Comparison of ENCODE assay signal across 4 fruit fly cellular contexts in the genomic region with DNA sequence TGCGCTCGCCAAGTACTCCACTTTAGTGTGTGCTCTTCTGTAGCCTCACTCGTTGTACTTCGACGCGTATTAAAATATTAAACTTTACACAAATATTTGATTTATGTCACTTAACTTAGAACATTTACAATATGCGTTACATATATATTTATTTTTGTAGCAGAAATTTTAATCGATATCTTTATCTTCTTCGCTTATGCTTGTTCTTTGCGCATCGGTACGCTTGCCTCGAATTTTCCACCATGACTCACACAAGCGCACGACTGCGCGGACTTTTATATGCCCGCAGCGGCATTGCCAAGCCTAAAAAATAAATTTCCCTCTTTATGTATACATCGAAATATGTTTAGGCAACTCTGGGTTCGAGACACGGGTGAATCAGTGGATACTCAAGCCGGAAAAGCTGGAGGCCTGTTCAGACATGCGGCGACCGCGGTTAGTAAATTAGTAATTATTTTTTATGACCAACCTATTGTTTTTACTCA.
TF ChIP-seq lines count a peak whose summit lies in the region.

Gene aqz (minus strand): TSS at position 255 of the 485 bp plus-strand sequence.

TF ChIP-seq in whole organism, adult, 20 proteins besides CTCF, POLR2A, EP300 and RAD21 (continued from another document):
- TF ChIP-seq Clk (GFP tag; optimal IDR thresholded peaks at IDR 0.05; lab: Kevin White, UChicago) (peak; percentile 49), cic (GFP tag; optimal IDR thresholded peaks at IDR 0.05; lab: Kevin White, UChicago) (peak; percentile 73), CG11617 (GFP tag; optimal IDR thresholded peaks at IDR 0.05; lab: Kevin White, UChicago) (peak; percentile 39), tj (GFP tag; optimal IDR thresholded peaks at IDR 0.05; lab: Kevin White, UChicago) (peak; percentile 37)

TF ChIP-seq in whole organism, embryonic, 481 proteins besides CTCF, POLR2A, EP300 and RAD21 (continued from another document and continues in another):
- peak; percentile 70 for TF ChIP-seq CG12391 (tag; optimal IDR thresholded peaks at IDR 0.05; lab: Kevin White, UChicago)
- peak; percentile 7; the same call in 1 of the 2 replicates for TF ChIP-seq CG10321 (GFP tag; IDR thresholded peaks at IDR 0.05; lab: Robert Waterston, UW)
- peak in 1 of 2 experiments; percentile 51 for TF ChIP-seq crp (GFP tag; optimal IDR thresholded peaks at IDR 0.05; lab: Kevin White, UChicago)
- no peak for TF ChIP-seq CG31224 (GFP tag; IDR thresholded peaks at IDR 0.05; lab: Robert Waterston, UW)
- TF ChIP-seq Chrac-16 (GFP tag; optimal IDR thresholded peaks at IDR 0.05; lab: Kevin White, UChicago), result peak; percentile 32
- TF ChIP-seq kni (GFP tag; optimal IDR thresholded peaks at IDR 0.05; lab: Kevin White, UChicago), result peak; percentile 70
- peak; percentile 33 for TF ChIP-seq Meics (GFP tag; optimal IDR thresholded peaks at IDR 0.05; lab: Kevin White, UChicago)
- peak; percentile 46 for TF ChIP-seq da (GFP tag; optimal IDR thresholded peaks at IDR 0.05; lab: Kevin White, UChicago)
- no peak for TF ChIP-seq danr (GFP tag; IDR thresholded peaks at IDR 0.05; lab: Robert Waterston, UW)
- peak; percentile 51 for TF ChIP-seq CG6813 (GFP tag; optimal IDR thresholded peaks at IDR 0.05; lab: Kevin White, UChicago)
- TF ChIP-seq Dip3 (GFP tag; optimal IDR thresholded peaks at IDR 0.05; lab: Kevin White, UChicago), result peak; percentile 57
- TF ChIP-seq CG7987 (GFP tag; optimal IDR thresholded peaks at IDR 0.05; lab: Kevin White, UChicago), result peak; percentile 70
- peak; percentile 73 for TF ChIP-seq row (GFP tag; IDR thresholded peaks at IDR 0.05; lab: Robert Waterston, UW)
- TF ChIP-seq zf30C (GFP tag; optimal IDR thresholded peaks at IDR 0.05; lab: Kevin White, UChicago), result no peak
- TF ChIP-seq chn (GFP tag; optimal IDR thresholded peaks at IDR 0.05; lab: Kevin White, UChicago), result peak; percentile 76
- TF ChIP-seq Ssrp (tag; optimal IDR thresholded peaks at IDR 0.05; lab: Kevin White, UChicago), result no peak
- TF ChIP-seq ind (GFP tag; optimal IDR thresholded peaks at IDR 0.05; lab: Kevin White, UChicago), result peak; percentile 23
- TF ChIP-seq gem (tag; optimal IDR thresholded peaks at IDR 0.05; lab: Kevin White, UChicago), result peak; percentile 38
- TF ChIP-seq Dfd (GFP tag; optimal IDR thresholded peaks at IDR 0.05; lab: Kevin White, UChicago), result no peak
- peak; percentile 67 for TF ChIP-seq oc (tag; optimal IDR thresholded peaks at IDR 0.05; lab: Kevin White, UChicago)
- peak; percentile 52 for TF ChIP-seq sisA (GFP tag; IDR thresholded peaks at IDR 0.05; lab: Robert Waterston, UW)
- TF ChIP-seq gsb-n (tag; optimal IDR thresholded peaks at IDR 0.05; lab: Kevin White, UChicago), result peak; percentile 59
- TF ChIP-seq ase (GFP tag; IDR thresholded peaks at IDR 0.05; lab: Robert Waterston, UW), result no peak
- peak; percentile 33; the same call in 1 of the 2 replicates for TF ChIP-seq CG14441 (GFP tag; IDR thresholded peaks at IDR 0.05; lab: Robert Waterston, UW)
- TF ChIP-seq CG3847 (GFP tag; IDR thresholded peaks at IDR 0.05; lab: Robert Waterston, UW), result peak; percentile 88
- TF ChIP-seq Blimp-1 (GFP tag; optimal IDR thresholded peaks at IDR 0.05; lab: Kevin White, UChicago), result no peak
- peak in 1 of 3 experiments; percentile 90 for TF ChIP-seq Stat92E (GFP tag; optimal IDR thresholded peaks at IDR 0.05; lab: Kevin White, UChicago)
- 0 out of 2 replicates have a peak, but pooled peaks have one; percentile 42 for TF ChIP-seq aop (GFP tag; IDR thresholded peaks at IDR 0.05; lab: Robert Waterston, UW)
- TF ChIP-seq CG8478 (optimal IDR thresholded peaks at IDR 0.05; lab: Kevin White, UChicago), result no peak
- TF ChIP-seq pan (optimal IDR thresholded peaks at IDR 0.05; lab: Kevin White, UChicago), result no peak
- peak in 1 of 2 experiments; percentile 65 for TF ChIP-seq pan (GFP tag; optimal IDR thresholded peaks at IDR 0.05 in 1 of 2, IDR thresholded peaks at IDR 0.05 in 1 of 2)
- peak; percentile 96 for TF ChIP-seq Med (GFP tag; lab: Kevin White, UChicago)
- TF ChIP-seq hkb (optimal IDR thresholded peaks at IDR 0.05; lab: Kevin White, UChicago), result peak; percentile 27
- TF ChIP-seq hkb (GFP tag; IDR thresholded peaks at IDR 0.05; lab: Robert Waterston, UW), result peak; percentile 63
- peak; percentile 25 for TF ChIP-seq trh (GFP tag; optimal IDR thresholded peaks at IDR 0.05; lab: Kevin White, UChicago)
- peak; percentile 62 for TF ChIP-seq CG13287 (GFP tag; IDR thresholded peaks at IDR 0.05; lab: Robert Waterston, UW; ENCODE audit: partially characterized antibody)
- TF ChIP-seq Vsx1 (GFP tag; optimal IDR thresholded peaks at IDR 0.05; lab: Kevin White, UChicago), result no peak
- TF ChIP-seq CG13296 (GFP tag; optimal IDR thresholded peaks at IDR 0.05; lab: Kevin White, UChicago), result peak; percentile 69
- TF ChIP-seq tap (tag; optimal IDR thresholded peaks at IDR 0.05; lab: Kevin White, UChicago), result peak; percentile 34
- peak; percentile 98 for TF ChIP-seq ewg (GFP tag; optimal IDR thresholded peaks at IDR 0.05; lab: Kevin White, UChicago)

TF ChIP-seq in whole organism, prepupa, 60 proteins besides CTCF, POLR2A, EP300 and RAD21 (continued from another document):
- TF ChIP-seq CG8119 (GFP tag; IDR thresholded peaks at IDR 0.05; lab: Robert Waterston, UW), result no peak
- peak; percentile 11 for TF ChIP-seq lz (GFP tag; optimal IDR thresholded peaks at IDR 0.05; lab: Kevin White, UChicago)
- TF ChIP-seq net (GFP tag; optimal IDR thresholded peaks at IDR 0.05; lab: Kevin White, UChicago), result peak; percentile 55
- TF ChIP-seq CG32006 (GFP tag; optimal IDR thresholded peaks at IDR 0.05; lab: Kevin White, UChicago), result no peak
- TF ChIP-seq CG3919 (GFP tag; optimal IDR thresholded peaks at IDR 0.05; lab: Kevin White, UChicago), result peak; percentile 45
- TF ChIP-seq CG7368 (GFP tag; optimal IDR thresholded peaks at IDR 0.05; lab: Kevin White, UChicago), result peak; percentile 16
- peak; percentile 47; the same call in 1 of the 2 replicates for TF ChIP-seq CG15336 (GFP tag; IDR thresholded peaks at IDR 0.05; lab: Robert Waterston, UW)
- TF ChIP-seq CG6808 (GFP tag; optimal IDR thresholded peaks at IDR 0.05; lab: Kevin White, UChicago), result peak; percentile 21
- TF ChIP-seq Met (GFP tag; optimal IDR thresholded peaks at IDR 0.05; lab: Kevin White, UChicago), result peak; percentile 46
- no peak for TF ChIP-seq Gug (GFP tag; IDR thresholded peaks at IDR 0.05; lab: Robert Waterston, UW)
- TF ChIP-seq CG31627 (GFP tag; optimal IDR thresholded peaks at IDR 0.05; lab: Kevin White, UChicago), result peak; percentile 36
- TF ChIP-seq Sox14 (GFP tag; optimal IDR thresholded peaks at IDR 0.05; lab: Kevin White, UChicago), result peak; percentile 81
- TF ChIP-seq CG8632 (GFP tag; optimal IDR thresholded peaks at IDR 0.05; lab: Kevin White, UChicago), result no peak
- TF ChIP-seq Lpt (GFP tag; optimal IDR thresholded peaks at IDR 0.05; lab: Kevin White, UChicago), result peak; percentile 22
- TF ChIP-seq CG6792 (GFP tag; optimal IDR thresholded peaks at IDR 0.05; lab: Kevin White, UChicago), result peak; percentile 38
- TF ChIP-seq CG1621 (tag; optimal IDR thresholded peaks at IDR 0.05; lab: Kevin White, UChicago), result peak; percentile 84
- TF ChIP-seq cyc (GFP tag; optimal IDR thresholded peaks at IDR 0.05; lab: Kevin White, UChicago), result peak; percentile 24
- no peak for TF ChIP-seq CG10631 (GFP tag; optimal IDR thresholded peaks at IDR 0.05; lab: Kevin White, UChicago)
- peak; percentile 38 for TF ChIP-seq topi (GFP tag; optimal IDR thresholded peaks at IDR 0.05; lab: Kevin White, UChicago)
- peak; percentile 28 for TF ChIP-seq Ets21C (GFP tag; optimal IDR thresholded peaks at IDR 0.05; lab: Kevin White, UChicago)
- peak; percentile 47 for TF ChIP-seq CG16779 (tag; optimal IDR thresholded peaks at IDR 0.05; lab: Kevin White, UChicago)
- TF ChIP-seq dac (GFP tag; optimal IDR thresholded peaks at IDR 0.05; lab: Kevin White, UChicago), result peak; percentile 2
- TF ChIP-seq Hr38 (GFP tag; optimal IDR thresholded peaks at IDR 0.05; lab: Kevin White, UChicago), result no peak
- TF ChIP-seq CG34406 (GFP tag; optimal IDR thresholded peaks at IDR 0.05; lab: Kevin White, UChicago), result no peak
- TF ChIP-seq fd59A (GFP tag; optimal IDR thresholded peaks at IDR 0.05; lab: Kevin White, UChicago), result no peak
- TF ChIP-seq acj6 (GFP tag; optimal IDR thresholded peaks at IDR 0.05; lab: Kevin White, UChicago), result peak; percentile 30
- TF ChIP-seq svp (GFP tag; lab: Kevin White, UChicago), result peak; percentile 82
- peak; percentile 10 for TF ChIP-seq Ets96B (tag; optimal IDR thresholded peaks at IDR 0.05; lab: Kevin White, UChicago)
- no peak for TF ChIP-seq CG11762 (GFP tag; optimal IDR thresholded peaks at IDR 0.05; lab: Kevin White, UChicago; ENCODE audit: insufficient read depth)
- TF ChIP-seq CG6163 (GFP tag; IDR thresholded peaks at IDR 0.05; lab: Robert Waterston, UW), result peak; percentile 81
- TF ChIP-seq Hr4 (GFP tag; optimal IDR thresholded peaks at IDR 0.05; lab: Kevin White, UChicago), result peak; percentile 18
- peak; percentile 62 for TF ChIP-seq vri (GFP tag; optimal IDR thresholded peaks at IDR 0.05; lab: Kevin White, UChicago)
- peak; percentile 8 for TF ChIP-seq Sox15 (GFP tag; optimal IDR thresholded peaks at IDR 0.05; lab: Kevin White, UChicago)
- peak; percentile 49 for TF ChIP-seq dsx (GFP tag; optimal IDR thresholded peaks at IDR 0.05; lab: Kevin White, UChicago; ENCODE audit: poor library complexity, severe bottlenecking)
- peak; percentile 32 for TF ChIP-seq pdm3 (GFP tag; optimal IDR thresholded peaks at IDR 0.05; lab: Kevin White, UChicago)
- peak; percentile 41 for TF ChIP-seq CG6854 (GFP tag; optimal IDR thresholded peaks at IDR 0.05; lab: Kevin White, UChicago)
- TF ChIP-seq CG3032 (tag; optimal IDR thresholded peaks at IDR 0.05; lab: Kevin White, UChicago), result peak; percentile 40
- TF ChIP-seq eg (GFP tag; IDR thresholded peaks at IDR 0.05; lab: Robert Waterston, UW), result peak; percentile 57; the same call in 2 of the 3 replicates
- TF ChIP-seq Blimp-1 (GFP tag; optimal IDR thresholded peaks at IDR 0.05; lab: Kevin White, UChicago), result peak; percentile 24
- peak; percentile 48 for TF ChIP-seq Eip75B (GFP tag; optimal IDR thresholded peaks at IDR 0.05; lab: Kevin White, UChicago)
- peak; percentile 58 for TF ChIP-seq Eip78C (GFP tag; lab: Kevin White, UChicago)

TF ChIP-seq in whole organism, wandering third instar larva, 38 proteins besides CTCF, POLR2A, EP300 and RAD21 (continued from another document):
- TF ChIP-seq Jra (GFP tag; optimal IDR thresholded peaks at IDR 0.05; lab: Kevin White, UChicago), result peak; percentile 97
- peak; percentile 50 for TF ChIP-seq tai (GFP tag; optimal IDR thresholded peaks at IDR 0.05; lab: Kevin White, UChicago)
- peak; percentile 24 for TF ChIP-seq psq (GFP tag; optimal IDR thresholded peaks at IDR 0.05; lab: Kevin White, UChicago)
- TF ChIP-seq lola (GFP tag; optimal IDR thresholded peaks at IDR 0.05; lab: Kevin White, UChicago), result no peak
- TF ChIP-seq CrebA (GFP tag; optimal IDR thresholded peaks at IDR 0.05; lab: Kevin White, UChicago; ENCODE audit: borderline replicate concordance), result no peak
- TF ChIP-seq rgr (GFP tag; optimal IDR thresholded peaks at IDR 0.05; lab: Kevin White, UChicago), result peak; percentile 56
- peak; percentile 55 for TF ChIP-seq HLH106 (tag; optimal IDR thresholded peaks at IDR 0.05; lab: Kevin White, UChicago)
- no peak for TF ChIP-seq dl (GFP tag; optimal IDR thresholded peaks at IDR 0.05; lab: Kevin White, UChicago; ENCODE audit: insufficient read depth in 1 of 2, partially characterized antibody in 2 of 2)
- no peak for TF ChIP-seq CG32264 (GFP tag; optimal IDR thresholded peaks at IDR 0.05; lab: Kevin White, UChicago)
- no peak for TF ChIP-seq Mio (GFP tag; optimal IDR thresholded peaks at IDR 0.05; lab: Kevin White, UChicago)
- TF ChIP-seq usp (GFP tag; optimal IDR thresholded peaks at IDR 0.05; lab: Kevin White, UChicago), result no peak
- TF ChIP-seq foxo (GFP tag; optimal IDR thresholded peaks at IDR 0.05; lab: Kevin White, UChicago), result peak in 1 of 2 experiments; percentile 51
- peak; percentile 45 for TF ChIP-seq br (GFP tag; optimal IDR thresholded peaks at IDR 0.05; lab: Kevin White, UChicago)
- no peak for TF ChIP-seq Dfd (GFP tag; optimal IDR thresholded peaks at IDR 0.05; lab: Kevin White, UChicago)
- no peak for TF ChIP-seq GATAd (GFP tag; optimal IDR thresholded peaks at IDR 0.05; lab: Kevin White, UChicago)
- TF ChIP-seq Vsx2 (GFP tag; optimal IDR thresholded peaks at IDR 0.05; lab: Kevin White, UChicago; ENCODE audit: partially characterized antibody), result no peak
- peak; percentile 33 for TF ChIP-seq ey (GFP tag; optimal IDR thresholded peaks at IDR 0.05; lab: Kevin White, UChicago)
